Worm (Caenorhabditis elegans) whole organism, L4/young adult: ENCODE results near the gene C35A11.3.

Source experiments
- dao-5 ChIP-seq: sonication (generic microtip); optimal IDR thresholded peaks from 2 replicates; lab custom pipeline; 2016; ENCODE audit warnings: missing genotype, missing genetic modification characterization, moderate library complexity, missing compliant biosample characterization
- him-1 ChIP-seq: sonication (generic microtip); optimal IDR thresholded peaks from 2 replicates; lab custom pipeline; 2016; ENCODE audit warnings: missing genotype, missing genetic modification reagents, missing genetic modification characterization, missing compliant biosample characterization

DNA sequence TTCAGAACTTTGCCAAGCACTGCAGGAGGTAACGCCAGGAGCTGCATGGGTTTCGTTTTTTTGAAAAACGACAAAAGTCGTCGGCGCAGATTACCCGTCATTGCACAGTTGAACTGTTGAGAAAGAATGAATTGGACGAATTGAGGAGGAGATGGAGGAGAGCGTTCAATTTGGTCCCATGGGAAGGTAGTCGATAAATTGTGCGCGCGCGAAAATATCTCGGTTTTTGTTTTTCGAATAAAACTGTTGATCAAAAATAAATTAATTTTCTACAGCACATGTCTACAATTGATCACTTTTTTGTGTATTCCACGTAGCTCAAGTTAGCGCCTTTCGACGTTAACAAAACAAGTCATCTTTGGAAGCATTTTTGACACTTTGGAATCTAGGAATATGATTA is 47.7 kb downstream of the C35A11.3 start, which contains the start of gene F08F3.6:
- TF ChIP-seq him-1 (no peak), dao-5 (tag; lab: Kevin White, UChicago) (no peak)
